Fruit fly (Drosophila melanogaster): Measurements from ENCODE around the gene CG9426.

CG9426 gene

dm6 chr2L:13176701-13177249 lies 42.9 kb downstream of the CG9426 start, which contains the start of the genes Sfmbt and CG5439:
Gene Sfmbt (minus strand): TSS chr2L:13176785.
Gene CG5439 (plus strand): TSS chr2L:13177150.
- no peak for TF ChIP-seq Sin3A (optimal IDR thresholded peaks at IDR 0.05)
- TF ChIP-seq ttk (optimal IDR thresholded peaks at IDR 0.05) = no peak
- TF ChIP-seq insv (optimal IDR thresholded peaks at IDR 0.05) = no peak
- no peak for TF ChIP-seq psq (optimal IDR thresholded peaks at IDR 0.05)
- TF ChIP-seq h (optimal IDR thresholded peaks at IDR 0.05) = no peak
- TF ChIP-seq Myc (optimal IDR thresholded peaks at IDR 0.05) = no peak

DNA sequence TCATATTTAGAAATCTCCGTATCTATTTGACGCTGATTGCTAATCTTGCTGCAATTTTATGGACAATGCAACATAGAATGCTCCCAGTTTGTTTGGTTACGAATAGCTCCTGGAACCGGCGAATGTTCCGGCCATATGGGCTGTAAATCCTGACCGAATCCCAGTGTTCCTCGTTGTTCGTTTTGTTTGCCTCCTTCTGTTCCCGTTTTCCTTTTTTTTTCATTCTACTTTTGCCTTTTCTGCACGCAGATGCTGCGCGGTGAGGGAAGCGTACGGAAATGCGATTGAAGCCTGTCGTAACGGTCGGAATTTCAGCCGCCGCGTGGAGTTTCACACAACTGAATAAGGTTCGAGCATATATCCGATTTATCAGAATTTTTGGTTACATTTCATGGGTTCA lies 43.6 kb downstream of the CG9426 start, which contains the start of gene CG43925:
Gene CG43925, plus strand, starts transcription at position 301 of the 400 bp plus-strand sequence.
- TF ChIP-seq psq (optimal IDR thresholded peaks at IDR 0.05) (no peak), Myc (optimal IDR thresholded peaks at IDR 0.05) (no peak), ttk (optimal IDR thresholded peaks at IDR 0.05) (no peak), insv (optimal IDR thresholded peaks at IDR 0.05) (no peak), h (optimal IDR thresholded peaks at IDR 0.05) (no peak), Sin3A (optimal IDR thresholded peaks at IDR 0.05) (no peak)

Measured in Kc167 (cell line).